Worm (Caenorhabditis elegans) whole organism, young adult: Measurements from ENCODE around the gene Y41E3.22.

Source experiments
- F23B12.7 ChIP-seq: sonication (generic microtip); optimal IDR thresholded peaks from 2 replicates; lab custom pipeline; 2017; ENCODE audit warnings: missing genetic modification characterization, mild to moderate bottlenecking, missing compliant biosample characterization, antibody characterized with exemption, moderate library complexity; ENCODE audit not compliant: insufficient read depth
- cebp-1 ChIP-seq, 2 experiments: fragments of 200-800 bp in 1 of 2; sonication (Bioruptor generic) in 1 of 2; sonication (generic microtip) in 1 of 2; IDR thresholded peaks in 1 of 2; optimal IDR thresholded peaks in 1 of 2; 2 replicates each; pipeline versions ENCODE4 v1.3.6 to Lab custom; 2017 to 2022; ENCODE audit warnings: missing compliant biosample characterization in 2 of 2, missing genetic modification characterization in 2 of 2, mild to moderate bottlenecking in 1 of 2, missing genetic modification reagents in 1 of 2, moderate library complexity in 1 of 2
- dpff-1 ChIP-seq: sonication (generic microtip); optimal IDR thresholded peaks from 2 replicates; lab custom pipeline; 2017; ENCODE audit warnings: mild to moderate bottlenecking, missing genetic modification characterization, missing compliant biosample characterization
- hlh-12 ChIP-seq: sonication (generic microtip); optimal IDR thresholded peaks from 2 replicates; lab custom pipeline; 2016; ENCODE audit warnings: missing genetic modification characterization, missing compliant biosample characterization
- madf-3 ChIP-seq: fragments of 200-800 bp; sonication (Bioruptor generic); IDR thresholded peaks from 2 replicates; pipeline ENCODE4 v1.3.6; 2022; ENCODE audit warnings: missing genetic modification reagents, missing genetic modification characterization, missing compliant biosample characterization
- nfya-1 ChIP-seq: sonication (generic microtip); optimal IDR thresholded peaks from 2 replicates; lab custom pipeline; 2017; ENCODE audit warnings: antibody characterized with exemption, missing compliant biosample characterization, missing genetic modification characterization, borderline replicate concordance; ENCODE audit not compliant: insufficient read depth
- nhr-90 ChIP-seq: sonication (generic microtip); optimal IDR thresholded peaks from 2 replicates; lab custom pipeline; 2016; ENCODE audit warnings: missing genotype, mild to moderate bottlenecking, missing genetic modification characterization, missing compliant biosample characterization
- rpc-1 ChIP-seq, 2 experiments: fragments of 150-350 bp in 1 of 2; sonication (generic microtip) in 1 of 2; optimal IDR thresholded peaks; 2 replicates each; lab custom pipeline; 2014 to 2018; ENCODE audit warnings: missing biosample characterization in 1 of 2, missing genetic modification characterization in 1 of 2, missing genetic modification reagents in 1 of 2, missing genotype in 1 of 2
- sea-2 ChIP-seq: fragments of 200-800 bp; sonication (Bioruptor generic); IDR thresholded peaks from 2 replicates; pipeline ENCODE4 v1.3.6; 2022; ENCODE audit warnings: missing genetic modification characterization, missing compliant biosample characterization
- snpc-3.4 ChIP-seq: sonication (generic microtip); optimal IDR thresholded peaks from 2 replicates; lab custom pipeline; 2017; ENCODE audit warnings: missing genetic modification characterization, mild to moderate bottlenecking, missing compliant biosample characterization, antibody characterized with exemption, moderate library complexity, missing genotype, missing genetic modification reagents
- zfh-2 ChIP-seq: fragments of 200-800 bp; sonication (Bioruptor generic); conservative IDR thresholded peaks from 2 replicates; pipeline ENCODE4 v1.3.6; 2022; ENCODE audit warnings: missing genetic modification reagents, missing genetic modification characterization, missing compliant biosample characterization

ce11 chrIV:14981311-14981710 lies 30.8 kb downstream of the Y41E3.22 start, which contains the start of gene atln-2:
- TF ChIP-seq F23B12.7 (tag; lab: Kevin White, UChicago) = no peak
- TF ChIP-seq dpff-1 (tag; lab: Kevin White, UChicago) = no peak
- TF ChIP-seq hlh-12 = no peak
- TF ChIP-seq zfh-2 (GFP tag; lab: Robert Waterston, UW) = no peak
- no peak for TF ChIP-seq cebp-1 (GFP tag; IDR thresholded peaks at IDR 0.05; lab: Robert Waterston, UW)
- TF ChIP-seq cebp-1 (tag; optimal IDR thresholded peaks at IDR 0.05; lab: Kevin White, UChicago) = no peak
- TF ChIP-seq madf-3 (GFP tag; lab: Robert Waterston, UW) = no peak
- no peak for TF ChIP-seq nhr-90 (tag; lab: Kevin White, UChicago)
- no peak for TF ChIP-seq nfya-1 (tag; lab: Kevin White, UChicago)
- TF ChIP-seq sea-2 (GFP tag; lab: Robert Waterston, UW) = no peak
- no peak for TF ChIP-seq rpc-1 (optimal IDR thresholded peaks at IDR 0.05; lab: Kevin White, UChicago)
- no peak for TF ChIP-seq rpc-1 (tag; optimal IDR thresholded peaks at IDR 0.05; lab: Kevin White, UChicago)
- no peak for TF ChIP-seq snpc-3.4 (tag; lab: Kevin White, UChicago)
